Fruit fly (Drosophila melanogaster): ENCODE data around the gene CG13046.
A peak's percentile ranks its signal among the peaks of the same experiment; 100 is the strongest.

Gene CG13046

dm6 chr3L:16283821-16284220, 4.4 kb downstream of the CG13046 start, which contains the start of gene CG13048:
Gene CG13048 (minus strand): TSS chr3L:16283921.
- TF ChIP-seq Rel (GFP tag; optimal IDR thresholded peaks at IDR 0.05) (no peak), Rel (tag; optimal IDR thresholded peaks at IDR 0.05) (no peak), Jra (GFP tag; optimal IDR thresholded peaks at IDR 0.05) (no peak), CG32264 (GFP tag; optimal IDR thresholded peaks at IDR 0.05) (no peak), ey (GFP tag; optimal IDR thresholded peaks at IDR 0.05) (no peak), CrebA (GFP tag; optimal IDR thresholded peaks at IDR 0.05; ENCODE audit: borderline replicate concordance) (no peak), Mio (GFP tag; optimal IDR thresholded peaks at IDR 0.05) (no peak), sv (GFP tag; optimal IDR thresholded peaks at IDR 0.05) (no peak), Vsx2 (GFP tag; optimal IDR thresholded peaks at IDR 0.05; ENCODE audit: partially characterized antibody) (no peak), lola (GFP tag; optimal IDR thresholded peaks at IDR 0.05) (no peak), dsf (GFP tag; optimal IDR thresholded peaks at IDR 0.05; ENCODE audit: borderline replicate concordance) (no peak), psq (GFP tag; optimal IDR thresholded peaks at IDR 0.05) (no peak), Hr83 (GFP tag; optimal IDR thresholded peaks at IDR 0.05; ENCODE audit: poor library complexity, severe bottlenecking) (no peak), sage (GFP tag; optimal IDR thresholded peaks at IDR 0.05) (no peak), OdsH (GFP tag; optimal IDR thresholded peaks at IDR 0.05) (no peak), CG9705 (GFP tag; optimal IDR thresholded peaks at IDR 0.05) (no peak), h (GFP tag; optimal IDR thresholded peaks at IDR 0.05) (no peak), Hr78 (GFP tag; optimal IDR thresholded peaks at IDR 0.05) (no peak), brk (GFP tag; optimal IDR thresholded peaks at IDR 0.05) (no peak), pan (optimal IDR thresholded peaks at IDR 0.05) (no peak)

- TF ChIP-seq psq (GFP tag; optimal IDR thresholded peaks at IDR 0.05) (no peak), Dfd (GFP tag; optimal IDR thresholded peaks at IDR 0.05) (peak; percentile 80)
Measured at dm6 chr3L:16281880-16282556, 6.2 kb downstream of the CG13046 start, which contains the start of gene CG13049. Gene CG13049 (minus strand): TSS chr3L:16281930.

- TF ChIP-seq Vsx2 (GFP tag; optimal IDR thresholded peaks at IDR 0.05; ENCODE audit: partially characterized antibody) (peak; percentile 70), N (GFP tag; optimal IDR thresholded peaks at IDR 0.05) (no peak)
Measured at dm6 chr3L:16279987-16280454, 8.2 kb downstream of the CG13046 start, which contains the start of gene CG13064. Gene CG13064 (plus strand): TSS chr3L:16280404.

dm6 chr3L:16279171-16279570, 9.1 kb downstream of the CG13046 start, which contains the start of gene CG13050:
Gene CG13050 (minus strand): TSS chr3L:16279271.
- TF ChIP-seq br (GFP tag; optimal IDR thresholded peaks at IDR 0.05) (no peak), fru (GFP tag; optimal IDR thresholded peaks at IDR 0.05) (no peak), woc (GFP tag; optimal IDR thresholded peaks at IDR 0.05) (no peak), Jra (GFP tag; optimal IDR thresholded peaks at IDR 0.05) (no peak), Dfd (GFP tag; optimal IDR thresholded peaks at IDR 0.05) (no peak), sage (GFP tag; optimal IDR thresholded peaks at IDR 0.05) (no peak), ey (GFP tag; optimal IDR thresholded peaks at IDR 0.05) (no peak), rgr (GFP tag; optimal IDR thresholded peaks at IDR 0.05) (no peak), N (GFP tag; optimal IDR thresholded peaks at IDR 0.05) (no peak), Abd-B (GFP tag; optimal IDR thresholded peaks at IDR 0.05) (no peak)

dm6 chr3L:16277135-16277534, 11.1 kb downstream of the CG13046 start, which contains the start of gene CG13065:
Gene CG13065 (plus strand): TSS chr3L:16277435.
- TF ChIP-seq Hr78 (GFP tag; optimal IDR thresholded peaks at IDR 0.05) (no peak), Hnf4 (GFP tag; optimal IDR thresholded peaks at IDR 0.05) (no peak), jim (GFP tag; optimal IDR thresholded peaks at IDR 0.05) (no peak), rgr (GFP tag; optimal IDR thresholded peaks at IDR 0.05) (no peak), HLH106 (tag; optimal IDR thresholded peaks at IDR 0.05) (no peak), br (GFP tag; optimal IDR thresholded peaks at IDR 0.05) (no peak), lola (GFP tag; optimal IDR thresholded peaks at IDR 0.05) (no peak), dmrt93B (GFP tag; optimal IDR thresholded peaks at IDR 0.05) (no peak), brk (GFP tag; optimal IDR thresholded peaks at IDR 0.05) (no peak), foxo (GFP tag; optimal IDR thresholded peaks at IDR 0.05) (no peak), Dif (GFP tag; optimal IDR thresholded peaks at IDR 0.05; ENCODE audit: partially characterized antibody) (no peak), sv (GFP tag; optimal IDR thresholded peaks at IDR 0.05) (no peak), psq (GFP tag; optimal IDR thresholded peaks at IDR 0.05) (no peak), pan (optimal IDR thresholded peaks at IDR 0.05) (no peak), CrebA (GFP tag; optimal IDR thresholded peaks at IDR 0.05; ENCODE audit: borderline replicate concordance) (no peak), CG9705 (GFP tag; optimal IDR thresholded peaks at IDR 0.05) (no peak)

Measured in whole organism, wandering third instar larva.